Worm (Caenorhabditis elegans) whole organism, midembryonic: ENCODE measurements around the gene rgs-6.

ENCODE experiments used
- flt-1 ChIP-seq: fragments of 200-800 bp; sonication (Bioruptor generic); IDR thresholded peaks from 2 replicates; pipeline ENCODE4 v1.3.6; 2022; ENCODE audit warnings: missing genetic modification characterization, missing compliant biosample characterization
- med-1 ChIP-seq: sonication (generic microtip); optimal IDR thresholded peaks from 2 replicates; lab custom pipeline; 2017; ENCODE audit warnings: missing genetic modification characterization, mild to moderate bottlenecking, missing compliant biosample characterization, antibody characterized with exemption, missing genetic modification reagents; ENCODE audit not compliant: insufficient read depth
- ztf-23 ChIP-seq: fragments of 200-800 bp; sonication (Bioruptor generic); IDR thresholded peaks from 2 replicates; pipeline ENCODE4 v1.3.6; 2022; ENCODE audit warnings: missing genetic modification reagents, missing genetic modification characterization, missing compliant biosample characterization

DNA sequence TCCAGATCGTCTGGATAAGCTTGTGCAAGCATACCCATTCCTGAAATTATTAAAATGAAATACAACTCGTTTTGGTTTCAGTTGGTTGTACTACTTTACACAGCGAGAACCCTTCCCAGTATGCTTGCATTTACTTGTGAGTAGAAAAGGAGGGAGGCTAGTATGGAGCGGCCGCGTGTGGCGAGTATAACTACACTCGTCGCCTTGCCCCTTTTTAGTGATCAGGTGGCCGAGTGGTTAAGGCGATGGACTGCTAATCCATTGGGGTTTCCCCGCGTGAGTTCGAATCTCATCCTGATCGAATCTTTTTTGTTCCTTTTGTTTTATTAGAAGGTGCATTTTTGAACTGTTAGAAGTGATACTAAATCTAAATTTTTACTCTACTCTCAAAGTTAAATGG, 25.8 kb downstream of the rgs-6 start:
- TF ChIP-seq ztf-23 (GFP tag; lab: Robert Waterston, UW) (peak; percentile 97), med-1 (GFP tag; lab: Kevin White, UChicago) (peak; percentile 81), flt-1 (peak; percentile 99)
